Worm (Caenorhabditis elegans) whole organism, late embryonic: ENCODE data around the gene R01H2.7.

Experiments used
- C08G9.2 ChIP-seq: sonication (generic microtip); optimal IDR thresholded peaks from 2 replicates; lab custom pipeline; 2016; ENCODE audit warnings: mild to moderate bottlenecking, missing genetic modification characterization, moderate library complexity, missing compliant biosample characterization
- K09A11.1 ChIP-seq: sonication (generic microtip); optimal IDR thresholded peaks from 2 replicates; lab custom pipeline; 2017; ENCODE audit warnings: antibody characterized with exemption, mild to moderate bottlenecking, missing genetic modification characterization, missing compliant biosample characterization; ENCODE audit not compliant: insufficient read depth
- T23F11.4 ChIP-seq: fragments of 200-800 bp; sonication (Bioruptor generic); optimal IDR thresholded peaks from 2 replicates; lab custom pipeline; 2018; ENCODE audit warnings: mild to moderate bottlenecking, missing genetic modification characterization, missing compliant biosample characterization
- Y22D7AL.16 ChIP-seq: sonication (generic microtip); optimal IDR thresholded peaks from 2 replicates; lab custom pipeline; 2016; ENCODE audit warnings: missing genetic modification characterization, missing compliant biosample characterization
- ceh-22 ChIP-seq: sonication (generic microtip); optimal IDR thresholded peaks from 2 replicates; lab custom pipeline; 2017; ENCODE audit warnings: missing biosample characterization, missing genetic modification characterization
- ceh-24 ChIP-seq: sonication (generic microtip); optimal IDR thresholded peaks from 2 replicates; lab custom pipeline; 2016; ENCODE audit warnings: mild to moderate bottlenecking, missing genetic modification characterization, missing compliant biosample characterization
- ceh-30 ChIP-seq: fragments of 150-350 bp; optimal IDR thresholded peaks from 2 replicates; lab custom pipeline; 2014; ENCODE audit warnings: missing biosample characterization, missing genetic modification characterization
- ceh-31 ChIP-seq: sonication (generic microtip); optimal IDR thresholded peaks from 2 replicates; lab custom pipeline; 2016; ENCODE audit warnings: missing genetic modification characterization, missing compliant biosample characterization
- ceh-45 ChIP-seq: fragments of 200-800 bp; sonication (Bioruptor generic); IDR thresholded peaks from 2 replicates; pipeline ENCODE4 v1.3.6; 2022; ENCODE audit warnings: missing genetic modification reagents, missing genetic modification characterization, missing compliant biosample characterization
- ceh-9 ChIP-seq: sonication (generic microtip); optimal IDR thresholded peaks from 2 replicates; lab custom pipeline; 2016; ENCODE audit warnings: mild to moderate bottlenecking, missing genetic modification characterization, inconsistent platforms, missing compliant biosample characterization
- che-1 ChIP-seq: sonication (generic microtip); optimal IDR thresholded peaks from 2 replicates; lab custom pipeline; 2016; ENCODE audit warnings: mild to moderate bottlenecking, missing genetic modification characterization, missing compliant biosample characterization
- dmd-4 ChIP-seq: sonication (generic microtip); optimal IDR thresholded peaks from 2 replicates; lab custom pipeline; 2016; ENCODE audit warnings: borderline replicate concordance, missing genetic modification characterization, missing compliant biosample characterization
- elt-2 ChIP-seq: sonication (generic microtip); optimal IDR thresholded peaks from 2 replicates; lab custom pipeline; 2016; ENCODE audit warnings: missing genetic modification reagents, missing genetic modification characterization, missing compliant biosample characterization
- ets-4 ChIP-seq: sonication (generic microtip); optimal IDR thresholded peaks from 2 replicates; lab custom pipeline; 2016; ENCODE audit warnings: missing genetic modification characterization, missing compliant biosample characterization
- eyg-1 ChIP-seq: sonication (generic microtip); optimal IDR thresholded peaks from 2 replicates; lab custom pipeline; 2016; ENCODE audit warnings: missing genotype, missing genetic modification characterization, missing compliant biosample characterization
- fkh-10 ChIP-seq: fragments of 150-350 bp; optimal IDR thresholded peaks from 2 replicates; lab custom pipeline; 2014; ENCODE audit warnings: missing biosample characterization, missing genetic modification reagents, missing genetic modification characterization
- fkh-6 ChIP-seq: sonication (generic microtip); optimal IDR thresholded peaks from 2 replicates; lab custom pipeline; 2016; ENCODE audit warnings: missing genetic modification characterization, missing compliant biosample characterization
- hlh-13 ChIP-seq: fragments of 200-800 bp; sonication (Bioruptor generic); optimal IDR thresholded peaks from 2 replicates; lab custom pipeline; 2018; ENCODE audit warnings: mild to moderate bottlenecking, missing genetic modification characterization, missing compliant biosample characterization
- hlh-6 ChIP-seq: sonication (generic microtip); optimal IDR thresholded peaks from 2 replicates; lab custom pipeline; 2016; ENCODE audit warnings: missing genotype, missing genetic modification characterization, missing compliant biosample characterization
- hlh-8 ChIP-seq: sonication (generic microtip); optimal IDR thresholded peaks from 2 replicates; lab custom pipeline; 2016; ENCODE audit warnings: missing genotype, missing genetic modification characterization, missing compliant biosample characterization
- lim-6 ChIP-seq: sonication (generic microtip); optimal IDR thresholded peaks from 2 replicates; lab custom pipeline; 2016; ENCODE audit warnings: missing genetic modification characterization, missing compliant biosample characterization
- lin-11 ChIP-seq: fragments of 200-800 bp; sonication (Bioruptor generic); optimal IDR thresholded peaks from 2 replicates; lab custom pipeline; 2018; ENCODE audit warnings: mild to moderate bottlenecking, missing genetic modification characterization, missing compliant biosample characterization
- madf-2 ChIP-seq: sonication (generic microtip); optimal IDR thresholded peaks from 2 replicates; lab custom pipeline; 2017; ENCODE audit warnings: missing genetic modification characterization, missing compliant biosample characterization
- mec-3 ChIP-seq: sonication (generic microtip); optimal IDR thresholded peaks from 2 replicates; lab custom pipeline; 2016; ENCODE audit warnings: borderline replicate concordance, missing genetic modification characterization, missing compliant biosample characterization
- nfya-1 ChIP-seq: sonication (generic microtip); optimal IDR thresholded peaks from 2 replicates; lab custom pipeline; 2017; ENCODE audit warnings: missing genetic modification characterization, mild to moderate bottlenecking, missing compliant biosample characterization, antibody characterized with exemption, moderate library complexity
- nhr-232 ChIP-seq: sonication (generic microtip); optimal IDR thresholded peaks from 2 replicates; lab custom pipeline; 2016; ENCODE audit warnings: missing genetic modification characterization, missing compliant biosample characterization
- npax-4 ChIP-seq: sonication (generic microtip); optimal IDR thresholded peaks from 2 replicates; lab custom pipeline; 2016; ENCODE audit warnings: missing genetic modification characterization, missing compliant biosample characterization
- odd-2 ChIP-seq: sonication (generic microtip); optimal IDR thresholded peaks from 2 replicates; lab custom pipeline; 2017; ENCODE audit warnings: antibody characterized with exemption, mild to moderate bottlenecking, missing genetic modification characterization, missing compliant biosample characterization
- pax-1 ChIP-seq: fragments of 150-350 bp; optimal IDR thresholded peaks from 2 replicates; lab custom pipeline; 2014; ENCODE audit warnings: missing biosample characterization, missing genetic modification characterization
- pros-1 ChIP-seq: fragments of 150-350 bp; optimal IDR thresholded peaks from 2 replicates; lab custom pipeline; 2014; ENCODE audit warnings: missing biosample characterization, missing genetic modification reagents, missing genetic modification characterization
- sdc-2 ChIP-seq: sonication (generic microtip); optimal IDR thresholded peaks from 2 replicates; lab custom pipeline; 2016; ENCODE audit warnings: missing genotype, missing genetic modification characterization, missing compliant biosample characterization
- sox-2 ChIP-seq: fragments of 200-800 bp; sonication (Bioruptor generic); IDR thresholded peaks from 2 replicates; pipeline ENCODE4 v1.3.6; 2022; ENCODE audit warnings: missing genetic modification reagents, missing genetic modification characterization, missing compliant biosample characterization
- syd-9 ChIP-seq: sonication (generic microtip); optimal IDR thresholded peaks from 2 replicates; lab custom pipeline; 2016; ENCODE audit warnings: mild to moderate bottlenecking, missing genetic modification characterization, moderate library complexity, missing compliant biosample characterization
- tbx-7 ChIP-seq: sonication (generic microtip); optimal IDR thresholded peaks from 2 replicates; lab custom pipeline; 2016; ENCODE audit warnings: missing genotype, missing genetic modification characterization, missing compliant biosample characterization
- ttx-3 ChIP-seq: sonication (generic microtip); optimal IDR thresholded peaks from 2 replicates; lab custom pipeline; 2016; ENCODE audit warnings: missing genetic modification reagents, missing genetic modification characterization, missing compliant biosample characterization
- unc-3 ChIP-seq, 2 experiments: fragments of 200-800 bp in 1 of 2; sonication (Bioruptor generic) in 1 of 2; sonication (generic microtip) in 1 of 2; conservative IDR thresholded peaks in 1 of 2; optimal IDR thresholded peaks in 1 of 2; 2 replicates each; pipeline versions ENCODE4 v1.3.6 to Lab custom; 2016 to 2022; ENCODE audit warnings: missing compliant biosample characterization in 2 of 2, missing genetic modification characterization in 2 of 2, missing genetic modification reagents in 1 of 2
- zip-5 ChIP-seq: sonication (generic microtip); optimal IDR thresholded peaks from 2 replicates; lab custom pipeline; 2016; ENCODE audit warnings: missing genetic modification characterization, missing compliant biosample characterization
- ztf-16 ChIP-seq: sonication (generic microtip); optimal IDR thresholded peaks from 2 replicates; lab custom pipeline; 2017; ENCODE audit warnings: missing genetic modification characterization, missing compliant biosample characterization

The R01H2.7 gene

DNA sequence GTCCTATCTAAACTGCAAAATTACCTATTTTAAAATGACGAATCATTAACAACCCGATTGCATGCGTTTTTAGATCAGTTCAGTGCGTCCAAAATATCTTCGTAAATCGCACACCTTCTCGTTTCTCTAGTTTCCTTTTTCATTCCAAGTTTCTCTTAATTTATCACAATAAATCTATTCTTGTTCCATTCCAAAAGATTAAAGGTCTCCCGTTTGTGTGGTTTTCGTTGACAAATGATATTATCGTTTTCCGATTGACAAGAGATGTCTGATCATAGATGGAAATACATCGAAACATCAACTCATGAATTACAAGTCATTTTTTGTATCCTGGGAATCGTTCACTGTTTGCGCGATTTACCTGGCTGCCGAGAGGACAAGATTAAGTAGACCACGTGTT lies 52.4 kb downstream of the R01H2.7 start:
- TF ChIP-seq hlh-6, result no peak
- TF ChIP-seq pros-1 (tag; lab: Kevin White, UChicago), result no peak
- TF ChIP-seq pax-1, result no peak
- no peak for TF ChIP-seq ceh-22 (tag; lab: Kevin White, UChicago)
- TF ChIP-seq fkh-10 (GFP tag; lab: Kevin White, UChicago), result no peak
- TF ChIP-seq K09A11.1 (tag; lab: Kevin White, UChicago), result no peak
- TF ChIP-seq unc-3 (GFP tag; conservative IDR thresholded peaks at IDR 0.05; lab: Robert Waterston, UW), result no peak
- no peak for TF ChIP-seq unc-3 (tag; optimal IDR thresholded peaks at IDR 0.05; lab: Kevin White, UChicago)

ce11 chrIII:6992496-6992895 lies 53.0 kb downstream of the R01H2.7 start:
- TF ChIP-seq ceh-9 (tag; lab: Kevin White, UChicago) (no peak), npax-4 (tag; lab: Kevin White, UChicago) (no peak), ets-4 (no peak), ceh-45 (GFP tag; lab: Robert Waterston, UW) (no peak), ztf-16 (tag; lab: Kevin White, UChicago) (no peak), T23F11.4 (GFP tag; lab: Kevin White, UChicago) (no peak), madf-2 (tag; lab: Kevin White, UChicago) (no peak), ceh-30 (tag; lab: Kevin White, UChicago) (no peak), ceh-24 (tag; lab: Kevin White, UChicago) (no peak), ceh-31 (tag; lab: Kevin White, UChicago) (no peak), lim-6 (tag; lab: Kevin White, UChicago) (no peak), eyg-1 (tag; lab: Kevin White, UChicago) (no peak), che-1 (tag; lab: Kevin White, UChicago) (no peak), ttx-3 (tag; lab: Kevin White, UChicago) (no peak), tbx-7 (tag; lab: Kevin White, UChicago) (no peak), zip-5 (tag; lab: Kevin White, UChicago) (no peak)

DNA sequence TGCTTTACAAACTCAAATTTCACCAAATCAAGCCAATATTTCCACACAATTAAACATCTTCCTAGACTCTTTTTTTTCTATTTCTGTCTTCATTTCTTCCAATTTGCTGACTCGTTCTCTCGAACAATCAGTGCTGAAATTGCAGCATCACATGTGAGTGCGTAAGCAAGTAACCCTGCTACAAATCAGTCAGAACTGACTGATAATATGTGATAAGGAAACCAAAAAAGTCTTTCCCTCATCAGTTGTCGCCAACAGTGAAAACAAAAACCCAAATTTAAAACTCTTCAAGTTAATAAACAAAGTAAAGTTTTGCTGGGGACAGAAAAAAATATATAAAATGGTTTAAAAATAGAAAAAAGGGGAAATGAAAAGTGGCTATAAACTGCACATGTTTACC lies 54.1 kb downstream of the R01H2.7 start:
- TF ChIP-seq elt-2 (peak; percentile 30), ceh-22 (tag; lab: Kevin White, UChicago) (no peak)
- TF ChIP-seq, all 69 proteins: peak for 1

DNA sequence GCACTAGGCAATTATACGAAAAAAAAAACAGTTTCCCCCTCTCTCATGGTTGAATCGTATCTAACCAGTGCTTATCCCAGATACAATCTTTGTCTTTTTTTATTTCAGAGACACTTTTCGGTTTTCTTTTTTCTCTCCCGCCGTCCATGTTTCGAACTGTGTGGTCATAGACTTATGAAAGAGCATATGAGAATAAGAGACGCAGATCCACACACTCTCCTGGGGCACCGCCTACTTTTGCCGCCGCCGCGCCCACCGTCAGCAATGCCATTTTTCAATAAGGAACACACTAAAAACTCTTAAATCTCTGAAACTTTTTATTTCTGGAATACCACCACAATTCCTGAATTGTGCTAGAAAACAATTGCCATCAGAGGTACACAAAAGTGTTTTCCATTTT lies 55.6 kb downstream of the R01H2.7 start, which contains the start of gene prk-1:
Gene prk-1 (plus strand): TSS at position 269 of the 400 bp plus-strand sequence.
- TF ChIP-seq pax-1, result no peak
- TF ChIP-seq nfya-1 (tag; lab: Kevin White, UChicago), result no peak
- TF ChIP-seq hlh-8 (tag; lab: Kevin White, UChicago), result no peak
- no peak for TF ChIP-seq C08G9.2 (tag; lab: Kevin White, UChicago)
- no peak for TF ChIP-seq nhr-232 (tag; lab: Kevin White, UChicago)
- TF ChIP-seq K09A11.1 (tag; lab: Kevin White, UChicago), result no peak
- no peak for TF ChIP-seq sdc-2 (tag; lab: Kevin White, UChicago)
- TF ChIP-seq fkh-6 (tag; lab: Kevin White, UChicago), result no peak
- TF ChIP-seq hlh-13, result no peak
- TF ChIP-seq sox-2 (GFP tag; lab: Robert Waterston, UW), result no peak
- TF ChIP-seq dmd-4, result no peak
- TF ChIP-seq lin-11 (tag; lab: Kevin White, UChicago), result no peak
- TF ChIP-seq Y22D7AL.16 (tag; lab: Kevin White, UChicago), result no peak

ce11 chrIII:6989201-6989600 lies 56.3 kb downstream of the R01H2.7 start:
- TF ChIP-seq nfya-1 (tag; lab: Kevin White, UChicago) (no peak), ceh-24 (tag; lab: Kevin White, UChicago) (no peak), odd-2 (tag; lab: Kevin White, UChicago) (no peak), ets-4 (no peak), syd-9 (no peak), nhr-232 (tag; lab: Kevin White, UChicago) (no peak), ceh-30 (tag; lab: Kevin White, UChicago) (no peak), mec-3 (no peak), sdc-2 (tag; lab: Kevin White, UChicago) (no peak), ceh-22 (tag; lab: Kevin White, UChicago) (no peak)
